Worm (Caenorhabditis elegans): ENCODE results near the gene B0285.3.
A peak's percentile ranks its signal among the peaks of the same experiment; 100 is the strongest.

B0285.3 gene

ce11 chrIII:4343070-4343469, at the start of gene B0285.3, which contains the start of gene lcmt-1:
TSS of gene B0285.3 (minus strand) at chrIII:4343336.
TSS of gene lcmt-1 (plus strand) at chrIII:4343446.
- no peak for TF ChIP-seq tab-1 (GFP tag; IDR thresholded peaks at IDR 0.05)
- TF ChIP-seq ref-1 (GFP tag; conservative IDR thresholded peaks at IDR 0.05), result no peak
- TF ChIP-seq med-1 (GFP tag; optimal IDR thresholded peaks at IDR 0.05; ENCODE audit: insufficient read depth), result no peak
- no peak for TF ChIP-seq cog-1 (tag; optimal IDR thresholded peaks at IDR 0.05)
- 0 out of 2 replicates have a peak, but pooled peaks have one; percentile 5 for TF ChIP-seq ztf-23 (GFP tag; IDR thresholded peaks at IDR 0.05)
- TF ChIP-seq flt-1 (GFP tag; IDR thresholded peaks at IDR 0.05), result peak; percentile 40; the same call in 1 of the 2 replicates
- TF ChIP-seq klf-2 (GFP tag; conservative IDR thresholded peaks at IDR 0.05), result no peak
- TF ChIP-seq ztf-29 (GFP tag; IDR thresholded peaks at IDR 0.05), result no peak
- no peak for TF ChIP-seq T22C8.4 (GFP tag; IDR thresholded peaks at IDR 0.05)

- TF ChIP-seq cog-1 (tag; optimal IDR thresholded peaks at IDR 0.05), result no peak
- no peak for TF ChIP-seq med-1 (GFP tag; optimal IDR thresholded peaks at IDR 0.05; ENCODE audit: insufficient read depth)
- no peak for TF ChIP-seq klf-2 (GFP tag; conservative IDR thresholded peaks at IDR 0.05)
- TF ChIP-seq ztf-23 (GFP tag; IDR thresholded peaks at IDR 0.05), result no peak
- TF ChIP-seq ztf-29 (GFP tag; IDR thresholded peaks at IDR 0.05), result no peak
- TF ChIP-seq T22C8.4 (GFP tag; IDR thresholded peaks at IDR 0.05), result no peak
- no peak for TF ChIP-seq flt-1 (GFP tag; IDR thresholded peaks at IDR 0.05)
- TF ChIP-seq ref-1 (GFP tag; conservative IDR thresholded peaks at IDR 0.05), result no peak
- TF ChIP-seq tab-1 (GFP tag; IDR thresholded peaks at IDR 0.05), result no peak
Measured at ce11 chrIII:4391938-4392337, 48.8 kb upstream of the B0285.3 start.

ce11 chrIII:4391319-4391718, 48.2 kb upstream of the B0285.3 start:
- TF ChIP-seq tab-1 (GFP tag; IDR thresholded peaks at IDR 0.05) (no peak), ref-1 (GFP tag; conservative IDR thresholded peaks at IDR 0.05) (no peak), ztf-23 (GFP tag; IDR thresholded peaks at IDR 0.05) (no peak)

- TF ChIP-seq med-1 (GFP tag; optimal IDR thresholded peaks at IDR 0.05; ENCODE audit: insufficient read depth) (no peak), cog-1 (tag; optimal IDR thresholded peaks at IDR 0.05) (no peak), ztf-23 (GFP tag; IDR thresholded peaks at IDR 0.05) (no peak), tab-1 (GFP tag; IDR thresholded peaks at IDR 0.05) (no peak), T22C8.4 (GFP tag; IDR thresholded peaks at IDR 0.05) (no peak), flt-1 (GFP tag; IDR thresholded peaks at IDR 0.05) (no peak), klf-2 (GFP tag; conservative IDR thresholded peaks at IDR 0.05) (no peak), ztf-29 (GFP tag; IDR thresholded peaks at IDR 0.05) (no peak), ref-1 (GFP tag; conservative IDR thresholded peaks at IDR 0.05) (no peak)
Measured at ce11 chrIII:4390421-4390820, 47.3 kb upstream of the B0285.3 start.

ce11 chrIII:4384487-4384886, 41.4 kb upstream of the B0285.3 start, which contains the start of gene pals-28:
TSS of gene pals-28 (plus strand) at chrIII:4384787.
- no peak for TF ChIP-seq tab-1 (GFP tag; IDR thresholded peaks at IDR 0.05)
- TF ChIP-seq ref-1 (GFP tag; conservative IDR thresholded peaks at IDR 0.05), result no peak
- no peak for TF ChIP-seq ztf-29 (GFP tag; IDR thresholded peaks at IDR 0.05)
- no peak for TF ChIP-seq flt-1 (GFP tag; IDR thresholded peaks at IDR 0.05)
- TF ChIP-seq med-1 (GFP tag; optimal IDR thresholded peaks at IDR 0.05; ENCODE audit: insufficient read depth), result no peak
- no peak for TF ChIP-seq cog-1 (tag; optimal IDR thresholded peaks at IDR 0.05)
- no peak for TF ChIP-seq klf-2 (GFP tag; conservative IDR thresholded peaks at IDR 0.05)
- no peak for TF ChIP-seq T22C8.4 (GFP tag; IDR thresholded peaks at IDR 0.05)
- TF ChIP-seq ztf-23 (GFP tag; IDR thresholded peaks at IDR 0.05), result no peak

ce11 chrIII:4382118-4382517, 39.0 kb upstream of the B0285.3 start:
- TF ChIP-seq tab-1 (GFP tag; IDR thresholded peaks at IDR 0.05) (no peak), cog-1 (tag; optimal IDR thresholded peaks at IDR 0.05) (no peak), med-1 (GFP tag; optimal IDR thresholded peaks at IDR 0.05; ENCODE audit: insufficient read depth) (no peak), ztf-23 (GFP tag; IDR thresholded peaks at IDR 0.05) (no peak), flt-1 (GFP tag; IDR thresholded peaks at IDR 0.05) (no peak), ztf-29 (GFP tag; IDR thresholded peaks at IDR 0.05) (no peak)

ce11 chrIII:4381343-4381742, 38.2 kb upstream of the B0285.3 start, which contains the start of gene pals-27:
TSS of gene pals-27 (plus strand) at chrIII:4381643.
- TF ChIP-seq med-1 (GFP tag; optimal IDR thresholded peaks at IDR 0.05; ENCODE audit: insufficient read depth), result no peak
- TF ChIP-seq ztf-23 (GFP tag; IDR thresholded peaks at IDR 0.05), result no peak
- TF ChIP-seq T22C8.4 (GFP tag; IDR thresholded peaks at IDR 0.05), result no peak
- no peak for TF ChIP-seq cog-1 (tag; optimal IDR thresholded peaks at IDR 0.05)
- no peak for TF ChIP-seq klf-2 (GFP tag; conservative IDR thresholded peaks at IDR 0.05)
- no peak for TF ChIP-seq ztf-29 (GFP tag; IDR thresholded peaks at IDR 0.05)
- TF ChIP-seq flt-1 (GFP tag; IDR thresholded peaks at IDR 0.05), result no peak
- TF ChIP-seq ref-1 (GFP tag; conservative IDR thresholded peaks at IDR 0.05), result no peak
- TF ChIP-seq tab-1 (GFP tag; IDR thresholded peaks at IDR 0.05), result no peak

ce11 chrIII:4380835-4381234, 37.7 kb upstream of the B0285.3 start:
- no peak for TF ChIP-seq ztf-23 (GFP tag; IDR thresholded peaks at IDR 0.05)
- peak; percentile 11 for TF ChIP-seq cog-1 (tag; optimal IDR thresholded peaks at IDR 0.05)

- TF ChIP-seq ztf-23 (GFP tag; IDR thresholded peaks at IDR 0.05) (no peak), T22C8.4 (GFP tag; IDR thresholded peaks at IDR 0.05) (no peak), flt-1 (GFP tag; IDR thresholded peaks at IDR 0.05) (no peak), ref-1 (GFP tag; conservative IDR thresholded peaks at IDR 0.05) (no peak), tab-1 (GFP tag; IDR thresholded peaks at IDR 0.05) (no peak), ztf-29 (GFP tag; IDR thresholded peaks at IDR 0.05) (no peak), med-1 (GFP tag; optimal IDR thresholded peaks at IDR 0.05; ENCODE audit: insufficient read depth) (no peak), klf-2 (GFP tag; conservative IDR thresholded peaks at IDR 0.05) (no peak), cog-1 (tag; optimal IDR thresholded peaks at IDR 0.05) (no peak)
Measured at ce11 chrIII:4379717-4380116, 36.6 kb upstream of the B0285.3 start, which contains the start of gene B0284.3. TSS of gene B0284.3 (minus strand) at chrIII:4379817.

ce11 chrIII:4378600-4379293, 35.6 kb upstream of the B0285.3 start:
- TF ChIP-seq ztf-23 (GFP tag; IDR thresholded peaks at IDR 0.05) (peak; percentile 83), ztf-29 (GFP tag; IDR thresholded peaks at IDR 0.05) (peak; percentile 83), klf-2 (GFP tag; conservative IDR thresholded peaks at IDR 0.05) (peak; percentile 66), flt-1 (GFP tag; IDR thresholded peaks at IDR 0.05) (peak; percentile 91), tab-1 (GFP tag; IDR thresholded peaks at IDR 0.05) (peak; percentile 83), ref-1 (GFP tag; conservative IDR thresholded peaks at IDR 0.05) (peak; percentile 50; the same call in 1 of the 2 replicates), T22C8.4 (GFP tag; IDR thresholded peaks at IDR 0.05) (peak; percentile 42), cog-1 (tag; optimal IDR thresholded peaks at IDR 0.05) (peak; percentile 56), med-1 (GFP tag; optimal IDR thresholded peaks at IDR 0.05; ENCODE audit: insufficient read depth) (peak; percentile 5)
